Fruit fly (Drosophila melanogaster) whole organism, embryonic: ENCODE measurements around the gene tweek.

Source experiments
- Ada2b ChIP-seq: fragments of 200-800 bp; sonication (Bioruptor generic); IDR thresholded peaks from 2 replicates; pipeline ENCODE4 v1.3.6; 2022; ENCODE audit warnings: missing biosample characterization, missing genetic modification characterization
- Bdp1 ChIP-seq: fragments of 200-800 bp; sonication (Bioruptor generic); optimal IDR thresholded peaks from 3 replicates; lab custom pipeline; 2016; ENCODE audit warnings: missing biosample characterization, missing genetic modification characterization
- CG10147 ChIP-seq: fragments of 200-800 bp; sonication (Bioruptor generic); optimal IDR thresholded peaks from 2 replicates; lab custom pipeline; 2019; ENCODE audit warnings: missing biosample characterization, mild to moderate bottlenecking, missing genetic modification characterization, moderate library complexity
- CG10366 ChIP-seq: fragments of 200-800 bp; sonication (Bioruptor generic); IDR thresholded peaks from 2 replicates; pipeline ENCODE4 v1.3.6; 2022; ENCODE audit warnings: missing biosample characterization, missing genetic modification characterization
- CG11398 ChIP-seq: fragments of 200-800 bp; sonication (Bioruptor generic); optimal IDR thresholded peaks from 2 replicates; lab custom pipeline; 2016; ENCODE audit warnings: missing biosample characterization, missing genetic modification characterization
- CG11504 ChIP-seq: fragments of 200-800 bp; sonication (Bioruptor generic); optimal IDR thresholded peaks from 3 replicates; lab custom pipeline; 2019; ENCODE audit warnings: missing biosample characterization, mild to moderate bottlenecking, missing genetic modification characterization, moderate library complexity
- CG14860 ChIP-seq: fragments of 200-800 bp; sonication (Bioruptor generic); IDR thresholded peaks from 3 replicates; pipeline ENCODE4 v1.3.6; 2022; ENCODE audit warnings: missing biosample characterization, missing genetic modification characterization; ENCODE audit not compliant: partially characterized antibody
- CG17359 ChIP-seq: fragments of 200-800 bp; sonication (Bioruptor generic); optimal IDR thresholded peaks from 3 replicates; lab custom pipeline; 2018; ENCODE audit warnings: missing biosample characterization, mild to moderate bottlenecking, missing genetic modification characterization, moderate library complexity
- CG17829 ChIP-seq: fragments of 200-800 bp; optimal IDR thresholded peaks from 2 replicates; lab custom pipeline; 2019; ENCODE audit warnings: missing biosample characterization, mild to moderate bottlenecking, missing genetic modification characterization, moderate library complexity
- CG18476 ChIP-seq: fragments of 200-800 bp; sonication (Bioruptor generic); optimal IDR thresholded peaks from 2 replicates; lab custom pipeline; 2016; ENCODE audit warnings: missing biosample characterization, mild to moderate bottlenecking, missing genetic modification characterization
- CG3065 ChIP-seq: fragments of 200-800 bp; sonication (Bioruptor generic); optimal IDR thresholded peaks from 2 replicates; lab custom pipeline; 2016; ENCODE audit warnings: missing biosample characterization, missing genetic modification characterization
- CG4424 ChIP-seq: fragments of 200-800 bp; sonication (Bioruptor generic); optimal IDR thresholded peaks from 3 replicates; lab custom pipeline; 2016; ENCODE audit warnings: missing biosample characterization, missing genetic modification characterization
- CG5180 ChIP-seq: fragments of 200-800 bp; sonication (Bioruptor generic); optimal IDR thresholded peaks from 3 replicates; lab custom pipeline; 2017; ENCODE audit warnings: missing biosample characterization, missing genetic modification characterization, mild to moderate bottlenecking, moderate library complexity, missing genetic modification reagents
- CG9215 ChIP-seq: fragments of 200-800 bp; sonication (Bioruptor generic); IDR thresholded peaks from 2 replicates; pipeline ENCODE4 v1.3.6; 2022; ENCODE audit warnings: missing biosample characterization, missing genetic modification characterization
- D19A ChIP-seq: fragments of 200-800 bp; optimal IDR thresholded peaks from 3 replicates; lab custom pipeline; 2019; ENCODE audit warnings: missing biosample characterization, mild to moderate bottlenecking, missing genetic modification characterization, moderate library complexity
- GATAe ChIP-seq: fragments of 200-800 bp; sonication (Bioruptor generic); conservative IDR thresholded peaks from 2 replicates; pipeline ENCODE4 v1.3.6; 2022; ENCODE audit warnings: missing biosample characterization, missing genetic modification characterization
- H2.0 ChIP-seq: fragments of 200-800 bp; sonication (Bioruptor generic); IDR thresholded peaks from 2 replicates; pipeline ENCODE4 v1.3.6; 2022; ENCODE audit warnings: missing biosample characterization, missing genetic modification characterization
- Hand ChIP-seq: fragments of 200-800 bp; sonication (Bioruptor generic); optimal IDR thresholded peaks from 2 replicates; lab custom pipeline; 2017; ENCODE audit warnings: mild to moderate bottlenecking, missing biosample characterization, missing genetic modification reagents, missing genetic modification characterization
- Jarid2 ChIP-seq: fragments of 200-800 bp; sonication (Bioruptor generic); optimal IDR thresholded peaks from 3 replicates; lab custom pipeline; 2017; ENCODE audit warnings: mild to moderate bottlenecking, missing biosample characterization, missing genetic modification reagents, missing genetic modification characterization
- Lhr ChIP-seq: fragments of 200-800 bp; sonication (Bioruptor generic); optimal IDR thresholded peaks from 3 replicates; lab custom pipeline; 2017; ENCODE audit warnings: mild to moderate bottlenecking, missing biosample characterization, missing genetic modification reagents, missing genetic modification characterization
- MBD-R2 ChIP-seq: fragments of 200-800 bp; sonication (Bioruptor generic); IDR thresholded peaks from 2 replicates; pipeline ENCODE4 v1.3.6; 2022; ENCODE audit warnings: missing biosample characterization, missing genetic modification characterization
- MTF-1 ChIP-seq: fragments of 200-800 bp; sonication (Bioruptor generic); optimal IDR thresholded peaks from 2 replicates; lab custom pipeline; 2018; ENCODE audit warnings: missing biosample characterization, mild to moderate bottlenecking, missing genetic modification characterization, borderline replicate concordance
- NC2α ChIP-seq: fragments of 200-800 bp; sonication (Bioruptor generic); optimal IDR thresholded peaks from 2 replicates; lab custom pipeline; 2016; ENCODE audit warnings: missing biosample characterization, missing genetic modification characterization
- NFAT ChIP-seq: fragments of 200-800 bp; sonication (Bioruptor generic); IDR thresholded peaks from 2 replicates; pipeline ENCODE4 v1.3.6; 2022; ENCODE audit warnings: missing biosample characterization, missing genetic modification characterization
- Side ChIP-seq: fragments of 200-800 bp; sonication (Bioruptor generic); optimal IDR thresholded peaks from 2 replicates; lab custom pipeline; 2016; ENCODE audit warnings: missing biosample characterization, missing genetic modification characterization
- Six4 ChIP-seq: fragments of 200-800 bp; sonication (Bioruptor generic); optimal IDR thresholded peaks from 2 replicates; lab custom pipeline; 2016; ENCODE audit warnings: missing biosample characterization, missing genetic modification characterization
- Ssrp ChIP-seq: fragments of 200-800 bp; sonication (Bioruptor generic); optimal IDR thresholded peaks from 2 replicates; lab custom pipeline; 2018; ENCODE audit warnings: missing biosample characterization, mild to moderate bottlenecking, missing genetic modification characterization, moderate library complexity
- Vsx1 ChIP-seq: fragments of 200-800 bp; sonication (Bioruptor generic); optimal IDR thresholded peaks from 2 replicates; lab custom pipeline; 2017; ENCODE audit warnings: missing biosample characterization, mild to moderate bottlenecking, missing genetic modification characterization, missing genetic modification reagents
- bsh ChIP-seq, 2 experiments: fragments of 200-800 bp; sonication (Bioruptor generic); optimal IDR thresholded peaks; 2 replicates each; lab custom pipeline; 2017 to 2018; ENCODE audit warnings: mild to moderate bottlenecking in 2 of 2, missing biosample characterization in 2 of 2, missing genetic modification characterization in 2 of 2, moderate library complexity in 1 of 2
- chn ChIP-seq: fragments of 200-800 bp; sonication (Bioruptor generic); optimal IDR thresholded peaks from 2 replicates; lab custom pipeline; 2016; ENCODE audit warnings: missing biosample characterization, missing genetic modification characterization
- ci ChIP-seq: fragments of 200-800 bp; sonication (Bioruptor generic); IDR thresholded peaks from 3 replicates; pipeline ENCODE4 v1.3.6; 2022; ENCODE audit warnings: missing biosample characterization, missing genetic modification characterization
- crp ChIP-seq, 2 experiments: fragments of 200-800 bp; sonication (Bioruptor generic); optimal IDR thresholded peaks; 2 replicates in 1 of 2; 3 replicates in 1 of 2; lab custom pipeline; 2017; ENCODE audit warnings: missing biosample characterization in 2 of 2, missing genetic modification characterization in 2 of 2, mild to moderate bottlenecking in 1 of 2, moderate library complexity in 1 of 2
- da ChIP-seq: fragments of 200-800 bp; sonication (Bioruptor generic); optimal IDR thresholded peaks from 2 replicates; lab custom pipeline; 2016; ENCODE audit warnings: missing biosample characterization, missing genetic modification characterization
- en ChIP-seq: fragments of 200-800 bp; sonication (Bioruptor generic); optimal IDR thresholded peaks from 2 replicates; lab custom pipeline; 2016; ENCODE audit warnings: missing biosample characterization, missing genetic modification characterization
- eve ChIP-seq, 2 experiments: fragments of >200 bp; optimal IDR thresholded peaks; 2 replicates each; lab custom pipeline; 2017; ENCODE audit warnings: missing biosample characterization in 2 of 2, missing genetic modification characterization in 2 of 2
- gcm ChIP-seq: fragments of 200-800 bp; sonication (Bioruptor generic); optimal IDR thresholded peaks from 2 replicates; lab custom pipeline; 2019; ENCODE audit warnings: missing biosample characterization, mild to moderate bottlenecking, missing genetic modification characterization, moderate library complexity
- gro ChIP-seq: fragments of 200-800 bp; sonication (Bioruptor generic); optimal IDR thresholded peaks from 2 replicates; lab custom pipeline; 2016; ENCODE audit warnings: missing biosample characterization, missing genetic modification characterization
- h ChIP-seq: fragments of >200 bp; optimal IDR thresholded peaks from 2 replicates; lab custom pipeline; 2017
- ham ChIP-seq: fragments of 200-800 bp; sonication (Bioruptor generic); IDR thresholded peaks from 2 replicates; pipeline ENCODE4 v1.3.6; 2022; ENCODE audit warnings: missing biosample characterization, missing genetic modification characterization
- inv ChIP-seq: fragments of 200-800 bp; sonication (Bioruptor generic); IDR thresholded peaks from 2 replicates; pipeline ENCODE4 v1.3.6; 2022; ENCODE audit warnings: missing biosample characterization, missing genetic modification characterization; ENCODE audit not compliant: partially characterized antibody
- kay ChIP-seq: fragments of 200-800 bp; sonication (Bioruptor generic); optimal IDR thresholded peaks from 2 replicates; lab custom pipeline; 2016; ENCODE audit warnings: missing biosample characterization, missing genetic modification characterization
- lab ChIP-seq: fragments of 200-800 bp; sonication (Bioruptor generic); optimal IDR thresholded peaks from 3 replicates; lab custom pipeline; 2017; ENCODE audit warnings: missing biosample characterization, missing genetic modification characterization, mild to moderate bottlenecking, moderate library complexity, missing genetic modification reagents
- luna ChIP-seq: fragments of 200-800 bp; sonication (Bioruptor generic); optimal IDR thresholded peaks from 2 replicates; lab custom pipeline; 2016; ENCODE audit warnings: missing biosample characterization, missing genetic modification characterization
- otp ChIP-seq: fragments of 200-800 bp; sonication (Bioruptor generic); IDR thresholded peaks from 3 replicates; pipeline ENCODE4, ENCODE4 v1.3.6; 2022; ENCODE audit warnings: missing biosample characterization, missing genetic modification characterization
- prd ChIP-seq, 3 experiments: fragments of >200 bp in 2 of 3; fragments of 200-800 bp in 1 of 3; sonication (Bioruptor generic) in 1 of 3; optimal IDR thresholded peaks in 2 of 3; IDR thresholded peaks in 1 of 3; 2 replicates in 2 of 3; 3 replicates in 1 of 3; pipeline versions ENCODE4 v1.3.6 to Lab custom; 2017 to 2022; ENCODE audit warnings: missing biosample characterization in 1 of 3, missing genetic modification characterization in 1 of 3
- pzg ChIP-seq: fragments of 200-800 bp; sonication (Bioruptor generic); optimal IDR thresholded peaks from 3 replicates; lab custom pipeline; 2018; ENCODE audit warnings: missing biosample characterization, mild to moderate bottlenecking, missing genetic modification characterization, moderate library complexity
- salm ChIP-seq: fragments of 200-800 bp; sonication (Bioruptor generic); optimal IDR thresholded peaks from 2 replicates; lab custom pipeline; 2018; ENCODE audit warnings: missing biosample characterization, mild to moderate bottlenecking, missing genetic modification characterization
- unpg ChIP-seq: fragments of 200-800 bp; sonication (Bioruptor generic); optimal IDR thresholded peaks from 3 replicates; lab custom pipeline; 2018; ENCODE audit warnings: missing biosample characterization, mild to moderate bottlenecking, missing genetic modification characterization, moderate library complexity

Gene tweek

dm6 chr2L:16882871-16883849 is 5.1 kb upstream of the tweek start (continued):
- TF ChIP-seq MTF-1 (no peak), da (no peak), Lhr (GFP tag; lab: Kevin White, UChicago) (no peak), CG5180 (no peak), GATAe (GFP tag; lab: Robert Waterston, UW) (peak; percentile 34; the same call in 1 of the 2 replicates), Vsx1 (GFP tag; lab: Kevin White, UChicago) (no peak), en (no peak), CG10147 (GFP tag; lab: Kevin White, UChicago) (no peak), ci (peak; percentile 47; the same call in 2 of the 3 replicates), CG11504 (tag; lab: Kevin White, UChicago) (no peak), D19A (tag; lab: Kevin White, UChicago) (no peak), otp (GFP tag; lab: Robert Waterston, UW) (0 out of 3 replicates have a peak, but pooled peaks have one; percentile 32), CG9215 (GFP tag; lab: Robert Waterston, UW) (no peak), Bdp1 (GFP tag; lab: Kevin White, UChicago) (no peak), CG18476 (GFP tag; lab: Kevin White, UChicago) (no peak), h (lab: Kevin White, UChicago) (no peak), salm (tag; lab: Kevin White, UChicago) (no peak), NC2α (no peak), lab (GFP tag; lab: Kevin White, UChicago) (no peak), ham (GFP tag; lab: Robert Waterston, UW) (0 out of 2 replicates have a peak, but pooled peaks have one; percentile 40), CG11398 (GFP tag; lab: Kevin White, UChicago) (no peak), pzg (GFP tag; lab: Kevin White, UChicago) (no peak), kay (GFP tag; lab: Kevin White, UChicago) (no peak), Ssrp (tag; lab: Kevin White, UChicago) (no peak), inv (no peak), CG17359 (tag; lab: Kevin White, UChicago) (no peak), gcm (GFP tag; lab: Kevin White, UChicago) (no peak), bsh (GFP tag; optimal IDR thresholded peaks at IDR 0.05; lab: Kevin White, UChicago) (no peak), Ada2b (no peak), CG14860 (GFP tag; lab: Robert Waterston, UW) (no peak), unpg (GFP tag; lab: Kevin White, UChicago) (no peak), MBD-R2 (GFP tag; lab: Robert Waterston, UW) (no peak), NFAT (no peak), gro (GFP tag; lab: Kevin White, UChicago) (no peak), chn (GFP tag; lab: Kevin White, UChicago) (no peak), prd (optimal IDR thresholded peaks at IDR 0.05; lab: Kevin White, UChicago) (no peak), prd (GFP tag; IDR thresholded peaks at IDR 0.05; lab: Robert Waterston, UW) (no peak), Hand (no peak), Six4 (GFP tag; lab: Kevin White, UChicago) (no peak), luna (no peak), Jarid2 (GFP tag; lab: Kevin White, UChicago) (no peak), crp (GFP tag; optimal IDR thresholded peaks at IDR 0.05; lab: Kevin White, UChicago) (no peak), CG4424 (GFP tag; lab: Kevin White, UChicago) (no peak), H2.0 (GFP tag; lab: Robert Waterston, UW) (no peak), Side (GFP tag; lab: Kevin White, UChicago) (no peak), CG10366 (GFP tag; lab: Robert Waterston, UW) (no peak), CG17829 (tag; lab: Kevin White, UChicago) (no peak), eve (GFP tag; optimal IDR thresholded peaks at IDR 0.05; lab: Kevin White, UChicago) (peak in 1 of 2 experiments; percentile 35), CG3065 (GFP tag; lab: Kevin White, UChicago) (no peak)
